Worm (Caenorhabditis elegans) whole organism, mixed stage, embryonic: ENCODE results near the gene cht-2.

Experiments
- blmp-1 ChIP-seq: fragments of 150-350 bp; optimal IDR thresholded peaks from 2 replicates; lab custom pipeline; 2014; ENCODE audit warnings: missing biosample characterization, missing genetic modification characterization
- ceh-39 ChIP-seq: fragments of 150-350 bp; optimal IDR thresholded peaks from 2 replicates; lab custom pipeline; 2014; ENCODE audit warnings: missing biosample characterization, missing genetic modification characterization
- ceh-43 ChIP-seq: fragments of 200-800 bp; sonication (Bioruptor generic); optimal IDR thresholded peaks from 2 replicates; lab custom pipeline; 2018; ENCODE audit warnings: mild to moderate bottlenecking, missing genetic modification characterization, moderate library complexity, missing compliant biosample characterization
- ceh-83 ChIP-seq: fragments of 200-800 bp; sonication (Bioruptor generic); optimal IDR thresholded peaks from 2 replicates; lab custom pipeline; 2018; ENCODE audit warnings: mild to moderate bottlenecking, missing genetic modification characterization, missing compliant biosample characterization
- ces-1 ChIP-seq: fragments of 150-350 bp; optimal IDR thresholded peaks from 2 replicates; lab custom pipeline; 2014; ENCODE audit warnings: missing biosample characterization, missing genetic modification reagents, missing genetic modification characterization
- cnd-1 ChIP-seq: fragments of 200-800 bp; sonication (Bioruptor generic); optimal IDR thresholded peaks from 2 replicates; lab custom pipeline; 2018; ENCODE audit warnings: mild to moderate bottlenecking, missing genetic modification characterization, missing compliant biosample characterization
- drap-1 ChIP-seq: fragments of 200-800 bp; sonication (Bioruptor generic); optimal IDR thresholded peaks from 3 replicates; lab custom pipeline; 2018; ENCODE audit warnings: mild to moderate bottlenecking, missing genetic modification characterization, missing compliant biosample characterization
- elt-1 ChIP-seq: sonication (generic microtip); optimal IDR thresholded peaks from 2 replicates; lab custom pipeline; 2017; ENCODE audit warnings: missing genetic modification characterization, mild to moderate bottlenecking, missing compliant biosample characterization, antibody characterized with exemption, moderate library complexity, borderline replicate concordance; ENCODE audit not compliant: insufficient read depth
- elt-3 ChIP-seq: fragments of 150-350 bp; optimal IDR thresholded peaks from 2 replicates; lab custom pipeline; 2014; ENCODE audit warnings: missing biosample characterization, missing genetic modification characterization
- ham-2 ChIP-seq: fragments of 200-800 bp; sonication (Bioruptor generic); optimal IDR thresholded peaks from 2 replicates; lab custom pipeline; 2018; ENCODE audit warnings: mild to moderate bottlenecking, missing genetic modification characterization, missing compliant biosample characterization
- lin-13 ChIP-seq: fragments of 150-350 bp; optimal IDR thresholded peaks from 2 replicates; lab custom pipeline; 2014; ENCODE audit warnings: missing biosample characterization, missing genetic modification characterization
- lin-32 ChIP-seq: fragments of 200-800 bp; sonication (Bioruptor generic); optimal IDR thresholded peaks from 2 replicates; lab custom pipeline; 2018; ENCODE audit warnings: mild to moderate bottlenecking, missing genetic modification characterization, missing compliant biosample characterization
- lsy-2 ChIP-seq: fragments of 150-350 bp; optimal IDR thresholded peaks from 2 replicates; lab custom pipeline; 2014; ENCODE audit warnings: missing biosample characterization, missing genetic modification characterization
- mab-5 ChIP-seq: fragments of 150-350 bp; optimal IDR thresholded peaks from 2 replicates; lab custom pipeline; 2014; ENCODE audit warnings: missing biosample characterization, missing genetic modification characterization
- mep-1 ChIP-seq: fragments of 150-350 bp; optimal IDR thresholded peaks from 2 replicates; lab custom pipeline; 2017; ENCODE audit warnings: missing biosample characterization, missing genetic modification reagents, missing genetic modification characterization, inconsistent platforms
- mls-2 ChIP-seq: sonication (generic microtip); optimal IDR thresholded peaks from 2 replicates; lab custom pipeline; 2016; ENCODE audit warnings: mild to moderate bottlenecking, missing genetic modification characterization, moderate library complexity, missing compliant biosample characterization
- nhr-12 ChIP-seq: fragments of 150-350 bp; optimal IDR thresholded peaks from 2 replicates; lab custom pipeline; 2014; ENCODE audit warnings: missing biosample characterization, missing genetic modification characterization
- nhr-2 ChIP-seq: fragments of 150-350 bp; optimal IDR thresholded peaks from 2 replicates; lab custom pipeline; 2014; ENCODE audit warnings: missing biosample characterization, missing genetic modification characterization
- nhr-237 ChIP-seq: fragments of 150-350 bp; optimal IDR thresholded peaks from 2 replicates; lab custom pipeline; 2014; ENCODE audit warnings: missing biosample characterization, missing genetic modification characterization
- nhr-28 ChIP-seq: fragments of 150-350 bp; optimal IDR thresholded peaks from 2 replicates; lab custom pipeline; 2014; ENCODE audit warnings: missing biosample characterization, missing genetic modification characterization
- nhr-76 ChIP-seq: sonication (generic microtip); optimal IDR thresholded peaks from 2 replicates; lab custom pipeline; 2017; ENCODE audit warnings: missing biosample characterization, missing genetic modification characterization
- pha-4 ChIP-seq: fragments of 150-350 bp; optimal IDR thresholded peaks from 2 replicates; lab custom pipeline; 2018; ENCODE audit warnings: missing biosample characterization, missing genetic modification reagents, missing genetic modification characterization
- sem-2 ChIP-seq: fragments of 200-800 bp; sonication (Bioruptor generic); optimal IDR thresholded peaks from 2 replicates; lab custom pipeline; 2018; ENCODE audit warnings: mild to moderate bottlenecking, missing genetic modification characterization, missing compliant biosample characterization
- snpc-4 ChIP-seq: fragments of 150-350 bp; optimal IDR thresholded peaks from 2 replicates; lab custom pipeline; 2014; ENCODE audit warnings: missing biosample characterization, missing genetic modification characterization
- sptf-1 ChIP-seq: sonication (generic microtip); optimal IDR thresholded peaks from 2 replicates; lab custom pipeline; 2017; ENCODE audit warnings: mild to moderate bottlenecking, missing genetic modification characterization, moderate library complexity, missing compliant biosample characterization
- tbx-8 ChIP-seq: fragments of 200-800 bp; sonication (Bioruptor generic); optimal IDR thresholded peaks from 2 replicates; lab custom pipeline; 2018; ENCODE audit warnings: mild to moderate bottlenecking, missing genetic modification characterization, moderate library complexity, missing compliant biosample characterization
- unc-120 ChIP-seq: sonication (generic microtip); optimal IDR thresholded peaks from 2 replicates; lab custom pipeline; 2017; ENCODE audit warnings: missing genetic modification characterization, missing compliant biosample characterization; ENCODE audit not compliant: poor library complexity, severe bottlenecking
- unc-39 ChIP-seq: fragments of 150-350 bp; optimal IDR thresholded peaks from 2 replicates; lab custom pipeline; 2014; ENCODE audit warnings: missing biosample characterization, missing genetic modification characterization
- unc-62 ChIP-seq: fragments of 150-350 bp; optimal IDR thresholded peaks from 2 replicates; lab custom pipeline; 2014; ENCODE audit warnings: missing biosample characterization, missing genetic modification reagents, missing genetic modification characterization
- zip-8 ChIP-seq: fragments of 150-350 bp; optimal IDR thresholded peaks from 2 replicates; lab custom pipeline; 2014; ENCODE audit warnings: missing biosample characterization, missing genetic modification characterization
- ztf-11 ChIP-seq: fragments of 150-350 bp; optimal IDR thresholded peaks from 2 replicates; lab custom pipeline; 2014; ENCODE audit warnings: missing biosample characterization, missing genetic modification characterization

Gene cht-2

ce11 chrII:8484546-8484945, 36.2 kb upstream of the cht-2 start:
- TF ChIP-seq unc-39 (tag; lab: Kevin White, UChicago), result no peak
- TF ChIP-seq drap-1 (GFP tag; lab: Kevin White, UChicago), result no peak
- no peak for TF ChIP-seq sptf-1 (tag; lab: Kevin White, UChicago)
- no peak for TF ChIP-seq lin-13 (tag; lab: Kevin White, UChicago)
- TF ChIP-seq ces-1, result no peak
- no peak for TF ChIP-seq lin-32 (GFP tag; lab: Kevin White, UChicago)
- TF ChIP-seq snpc-4, result no peak
- TF ChIP-seq unc-120 (tag; lab: Kevin White, UChicago), result no peak
- no peak for TF ChIP-seq nhr-76 (tag; lab: Kevin White, UChicago)
- no peak for TF ChIP-seq mls-2
- TF ChIP-seq pha-4, result no peak
- TF ChIP-seq cnd-1 (tag; lab: Kevin White, UChicago), result no peak
- no peak for TF ChIP-seq elt-1 (tag; lab: Kevin White, UChicago)
- no peak for TF ChIP-seq nhr-28 (tag; lab: Kevin White, UChicago)
- no peak for TF ChIP-seq lsy-2 (tag; lab: Kevin White, UChicago)
- TF ChIP-seq nhr-12, result no peak
- TF ChIP-seq zip-8 (tag; lab: Kevin White, UChicago), result no peak
- TF ChIP-seq nhr-2 (tag; lab: Kevin White, UChicago), result no peak
- TF ChIP-seq nhr-237 (tag; lab: Kevin White, UChicago), result no peak
- no peak for TF ChIP-seq tbx-8 (GFP tag; lab: Kevin White, UChicago)

ce11 chrII:8485603-8486002, 35.1 kb upstream of the cht-2 start, which contains the start of gene gbh-2:
TSS of gene gbh-2 (plus strand) at chrII:8485879.
- TF ChIP-seq zip-8 (tag; lab: Kevin White, UChicago), result no peak
- TF ChIP-seq mls-2, result no peak
- TF ChIP-seq nhr-2 (tag; lab: Kevin White, UChicago), result no peak
- TF ChIP-seq lsy-2 (tag; lab: Kevin White, UChicago), result no peak
- TF ChIP-seq blmp-1 (tag; lab: Kevin White, UChicago), result no peak
- TF ChIP-seq elt-1 (tag; lab: Kevin White, UChicago), result no peak
- TF ChIP-seq ceh-43 (GFP tag; lab: Kevin White, UChicago), result no peak
- no peak for TF ChIP-seq tbx-8 (GFP tag; lab: Kevin White, UChicago)
- TF ChIP-seq lin-32 (GFP tag; lab: Kevin White, UChicago), result no peak
- no peak for TF ChIP-seq sem-2 (GFP tag; lab: Kevin White, UChicago)
- TF ChIP-seq elt-3, result no peak

- TF ChIP-seq sptf-1 (tag; lab: Kevin White, UChicago), result no peak
Observed at ce11 chrII:8488123-8488522, 32.6 kb upstream of the cht-2 start.

DNA sequence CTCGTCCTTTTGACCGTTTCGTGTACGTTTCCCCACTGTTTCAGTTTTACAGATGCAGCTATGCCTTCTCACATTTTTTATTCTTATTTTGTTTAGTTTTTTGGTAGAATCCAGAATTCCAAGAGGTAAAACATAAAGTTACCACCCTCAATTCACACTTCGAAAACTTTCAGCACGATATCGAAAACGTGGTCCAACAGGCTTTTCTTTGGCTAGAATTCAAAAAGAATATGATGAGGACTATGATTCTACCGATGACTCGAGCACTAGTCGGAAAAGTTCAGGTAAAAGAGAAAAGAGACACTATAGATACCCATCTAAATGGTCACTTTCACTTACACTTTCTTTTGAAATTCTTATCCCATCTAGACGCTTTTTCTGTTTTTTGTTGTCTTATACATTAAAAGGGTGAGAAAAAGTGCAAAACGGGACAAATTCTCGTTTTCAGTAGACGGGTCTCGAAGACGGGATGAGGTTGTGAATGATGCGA, 26.5 kb upstream of the cht-2 start, which contains the start of gene M05D6.9:
Gene M05D6.9, plus strand, starts transcription at position 51 of the 490 bp plus-strand sequence.
- TF ChIP-seq unc-62 (no peak), cnd-1 (tag; lab: Kevin White, UChicago) (no peak), drap-1 (GFP tag; lab: Kevin White, UChicago) (no peak), pha-4 (no peak), nhr-28 (tag; lab: Kevin White, UChicago) (no peak), lin-32 (GFP tag; lab: Kevin White, UChicago) (no peak), mls-2 (no peak)

ce11 chrII:8496184-8496583, 24.5 kb upstream of the cht-2 start:
- no peak for TF ChIP-seq unc-120 (tag; lab: Kevin White, UChicago)
- TF ChIP-seq ztf-11 (tag; lab: Kevin White, UChicago), result no peak
- no peak for TF ChIP-seq drap-1 (GFP tag; lab: Kevin White, UChicago)
- TF ChIP-seq nhr-237 (tag; lab: Kevin White, UChicago), result no peak
- TF ChIP-seq ham-2, result no peak
- TF ChIP-seq ceh-83 (GFP tag; lab: Kevin White, UChicago), result no peak
- TF ChIP-seq zip-8 (tag; lab: Kevin White, UChicago), result no peak
- TF ChIP-seq snpc-4, result no peak
- TF ChIP-seq tbx-8 (GFP tag; lab: Kevin White, UChicago), result no peak
- TF ChIP-seq ceh-39 (tag; lab: Kevin White, UChicago), result no peak
- TF ChIP-seq unc-62, result no peak
- TF ChIP-seq unc-39 (tag; lab: Kevin White, UChicago), result no peak
- TF ChIP-seq mls-2, result no peak
- TF ChIP-seq mab-5 (tag; lab: Kevin White, UChicago), result no peak
- no peak for TF ChIP-seq nhr-76 (tag; lab: Kevin White, UChicago)
- TF ChIP-seq mep-1 (tag; lab: Kevin White, UChicago), result no peak
- no peak for TF ChIP-seq blmp-1 (tag; lab: Kevin White, UChicago)
